Worm (Caenorhabditis elegans) whole organism, mixed stage, embryonic: Measurements from ENCODE around the gene algn-5.

Source experiments
- blmp-1 ChIP-seq: fragments of 150-350 bp; optimal IDR thresholded peaks from 2 replicates; lab custom pipeline; 2014; ENCODE audit warnings: missing biosample characterization, missing genetic modification characterization
- ceh-83 ChIP-seq: fragments of 200-800 bp; sonication (Bioruptor generic); optimal IDR thresholded peaks from 2 replicates; lab custom pipeline; 2018; ENCODE audit warnings: mild to moderate bottlenecking, missing genetic modification characterization, missing compliant biosample characterization
- ces-1 ChIP-seq: fragments of 150-350 bp; optimal IDR thresholded peaks from 2 replicates; lab custom pipeline; 2014; ENCODE audit warnings: missing biosample characterization, missing genetic modification reagents, missing genetic modification characterization
- drap-1 ChIP-seq: fragments of 200-800 bp; sonication (Bioruptor generic); optimal IDR thresholded peaks from 3 replicates; lab custom pipeline; 2018; ENCODE audit warnings: mild to moderate bottlenecking, missing genetic modification characterization, missing compliant biosample characterization
- elt-1 ChIP-seq: sonication (generic microtip); optimal IDR thresholded peaks from 2 replicates; lab custom pipeline; 2017; ENCODE audit warnings: missing genetic modification characterization, mild to moderate bottlenecking, missing compliant biosample characterization, antibody characterized with exemption, moderate library complexity, borderline replicate concordance; ENCODE audit not compliant: insufficient read depth
- ham-2 ChIP-seq: fragments of 200-800 bp; sonication (Bioruptor generic); optimal IDR thresholded peaks from 2 replicates; lab custom pipeline; 2018; ENCODE audit warnings: mild to moderate bottlenecking, missing genetic modification characterization, missing compliant biosample characterization
- mep-1 ChIP-seq: fragments of 150-350 bp; optimal IDR thresholded peaks from 2 replicates; lab custom pipeline; 2017; ENCODE audit warnings: missing biosample characterization, missing genetic modification reagents, missing genetic modification characterization, inconsistent platforms
- nhr-12 ChIP-seq: fragments of 150-350 bp; optimal IDR thresholded peaks from 2 replicates; lab custom pipeline; 2014; ENCODE audit warnings: missing biosample characterization, missing genetic modification characterization
- nhr-28 ChIP-seq: fragments of 150-350 bp; optimal IDR thresholded peaks from 2 replicates; lab custom pipeline; 2014; ENCODE audit warnings: missing biosample characterization, missing genetic modification characterization
- pha-4 ChIP-seq: fragments of 150-350 bp; optimal IDR thresholded peaks from 2 replicates; lab custom pipeline; 2018; ENCODE audit warnings: missing biosample characterization, missing genetic modification reagents, missing genetic modification characterization
- unc-120 ChIP-seq: sonication (generic microtip); optimal IDR thresholded peaks from 2 replicates; lab custom pipeline; 2017; ENCODE audit warnings: missing genetic modification characterization, missing compliant biosample characterization; ENCODE audit not compliant: poor library complexity, severe bottlenecking
- unc-62 ChIP-seq: fragments of 150-350 bp; optimal IDR thresholded peaks from 2 replicates; lab custom pipeline; 2014; ENCODE audit warnings: missing biosample characterization, missing genetic modification reagents, missing genetic modification characterization

DNA sequence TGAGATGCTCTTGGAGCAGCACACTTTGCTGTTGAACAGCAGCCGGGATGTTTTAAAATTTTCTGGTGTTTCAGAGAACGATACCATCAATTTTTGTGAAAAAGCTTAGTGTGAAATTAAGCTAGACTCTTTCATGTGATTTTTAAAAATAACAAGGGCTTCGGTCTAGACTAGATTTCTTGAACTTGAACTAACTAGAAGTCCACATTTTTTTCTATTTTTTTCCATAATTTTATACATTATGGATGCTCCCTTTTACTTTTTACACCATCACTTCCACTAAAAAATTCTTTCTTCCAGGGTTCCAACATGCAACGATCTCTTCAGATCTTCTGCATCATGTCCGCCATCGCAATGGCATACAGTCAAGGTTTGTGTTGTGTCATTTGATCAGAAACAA lies 40.7 kb downstream of the algn-5 start, which contains the start of gene nlp-13:
- TF ChIP-seq elt-1 (tag; lab: Kevin White, UChicago): no peak
- TF ChIP-seq ces-1 (GFP tag; lab: Kevin White, UChicago): no peak
- TF ChIP-seq unc-62 (GFP tag; lab: Kevin White, UChicago): no peak
- no peak for TF ChIP-seq nhr-28 (tag; lab: Kevin White, UChicago)
- TF ChIP-seq ham-2 (GFP tag; lab: Kevin White, UChicago): no peak
- TF ChIP-seq unc-120 (tag; lab: Kevin White, UChicago): no peak
- TF ChIP-seq mep-1 (tag; lab: Kevin White, UChicago): no peak
- no peak for TF ChIP-seq blmp-1
- no peak for TF ChIP-seq drap-1 (GFP tag; lab: Kevin White, UChicago)
- TF ChIP-seq pha-4 (tag; lab: Kevin White, UChicago): no peak
- TF ChIP-seq ceh-83 (GFP tag; lab: Kevin White, UChicago): no peak
- TF ChIP-seq nhr-12 (tag; lab: Kevin White, UChicago): no peak
